Fruit fly (Drosophila melanogaster) whole organism, embryonic: ENCODE results near the gene LPCAT.

Experiments used
- Atf-2 ChIP-seq: fragments of 200-800 bp; sonication (Bioruptor generic); optimal IDR thresholded peaks from 2 replicates; lab custom pipeline; 2016; ENCODE audit warnings: missing biosample characterization, missing genetic modification characterization
- Bteb2 ChIP-seq: fragments of 200-800 bp; sonication (Bioruptor generic); optimal IDR thresholded peaks from 2 replicates; lab custom pipeline; 2016; ENCODE audit warnings: missing biosample characterization, missing genetic modification characterization
- CG10274 ChIP-seq: fragments of 200-800 bp; sonication (Bioruptor generic); optimal IDR thresholded peaks from 3 replicates; lab custom pipeline; 2017; ENCODE audit warnings: missing biosample characterization, mild to moderate bottlenecking, missing genetic modification characterization
- CG10321 ChIP-seq: fragments of 200-800 bp; sonication (Bioruptor generic); IDR thresholded peaks from 2 replicates; pipeline ENCODE4 v1.3.6; 2022; ENCODE audit warnings: missing biosample characterization, missing genetic modification characterization
- CG10565 ChIP-seq: fragments of 200-800 bp; sonication (Bioruptor generic); optimal IDR thresholded peaks from 3 replicates; lab custom pipeline; 2016; ENCODE audit warnings: missing biosample characterization, mild to moderate bottlenecking, missing genetic modification characterization
- CG11093 ChIP-seq: fragments of 200-800 bp; sonication (Bioruptor generic); IDR thresholded peaks from 3 replicates; pipeline ENCODE4 v1.3.6; 2022; ENCODE audit warnings: missing biosample characterization, missing genetic modification characterization
- CG11456 ChIP-seq: fragments of 200-800 bp; sonication (Bioruptor generic); IDR thresholded peaks from 3 replicates; pipeline ENCODE4 v1.3.6; 2022; ENCODE audit warnings: missing biosample characterization, missing genetic modification characterization
- CG11560 ChIP-seq: fragments of 200-800 bp; sonication (Bioruptor generic); IDR thresholded peaks from 3 replicates; pipeline ENCODE4 v1.3.6; 2022; ENCODE audit warnings: missing biosample characterization, missing genetic modification characterization
- CG12391 ChIP-seq: fragments of 200-800 bp; sonication (Bioruptor generic); optimal IDR thresholded peaks from 3 replicates; lab custom pipeline; 2018; ENCODE audit warnings: missing biosample characterization, mild to moderate bottlenecking, missing genetic modification characterization, moderate library complexity
- CG13123 ChIP-seq: fragments of 200-800 bp; sonication (Bioruptor generic); optimal IDR thresholded peaks from 2 replicates; lab custom pipeline; 2016; ENCODE audit warnings: missing biosample characterization, missing genetic modification characterization
- CG13287 ChIP-seq: fragments of 200-800 bp; sonication (Bioruptor generic); IDR thresholded peaks from 2 replicates; pipeline ENCODE4 v1.3.6; 2022; ENCODE audit warnings: missing biosample characterization, missing genetic modification characterization; ENCODE audit not compliant: partially characterized antibody
- CG13296 ChIP-seq: fragments of 200-800 bp; sonication (Bioruptor generic); optimal IDR thresholded peaks from 3 replicates; lab custom pipeline; 2018; ENCODE audit warnings: missing biosample characterization, mild to moderate bottlenecking, missing genetic modification characterization
- CG17612 ChIP-seq: fragments of 200-800 bp; sonication (Bioruptor generic); IDR thresholded peaks from 2 replicates; pipeline ENCODE4 v1.3.6; 2022; ENCODE audit warnings: missing biosample characterization, missing genetic modification characterization
- CG17829 ChIP-seq: fragments of 200-800 bp; optimal IDR thresholded peaks from 2 replicates; lab custom pipeline; 2019; ENCODE audit warnings: missing biosample characterization, mild to moderate bottlenecking, missing genetic modification characterization, moderate library complexity
- CG2202 ChIP-seq: fragments of 200-800 bp; sonication (Bioruptor generic); optimal IDR thresholded peaks from 2 replicates; lab custom pipeline; 2018; ENCODE audit warnings: missing biosample characterization, mild to moderate bottlenecking, missing genetic modification characterization
- CG3065 ChIP-seq: fragments of 200-800 bp; sonication (Bioruptor generic); optimal IDR thresholded peaks from 2 replicates; lab custom pipeline; 2016; ENCODE audit warnings: missing biosample characterization, missing genetic modification characterization
- CG3407 ChIP-seq: fragments of 200-800 bp; sonication (Bioruptor generic); optimal IDR thresholded peaks from 2 replicates; lab custom pipeline; 2018; ENCODE audit warnings: missing biosample characterization, mild to moderate bottlenecking, missing genetic modification characterization
- CG34422 ChIP-seq: fragments of 200-800 bp; sonication (Bioruptor generic); IDR thresholded peaks from 3 replicates; pipeline ENCODE4 v1.3.6; 2022; ENCODE audit warnings: missing biosample characterization, missing genetic modification characterization
- CG6689 ChIP-seq: fragments of 200-800 bp; sonication (Bioruptor generic); IDR thresholded peaks from 2 replicates; pipeline ENCODE4 v1.3.6; 2022; ENCODE audit warnings: missing biosample characterization, missing genetic modification characterization
- CG7928 ChIP-seq: fragments of 200-800 bp; sonication (Bioruptor generic); optimal IDR thresholded peaks from 2 replicates; lab custom pipeline; 2017; ENCODE audit warnings: missing biosample characterization, mild to moderate bottlenecking, missing genetic modification characterization
- CG8388 ChIP-seq: fragments of 200-800 bp; sonication (Bioruptor generic); optimal IDR thresholded peaks from 2 replicates; lab custom pipeline; 2019; ENCODE audit warnings: missing biosample characterization, mild to moderate bottlenecking, missing genetic modification characterization, moderate library complexity
- CG8478 ChIP-seq: fragments of >200 bp; optimal IDR thresholded peaks from 2 replicates; lab custom pipeline; 2018
- CG8765 ChIP-seq: fragments of 200-800 bp; sonication (Bioruptor generic); IDR thresholded peaks from 2 replicates; pipeline ENCODE4 v1.3.6; 2022; ENCODE audit warnings: missing biosample characterization, missing genetic modification characterization
- Dek ChIP-seq: fragments of 200-800 bp; sonication (Bioruptor generic); optimal IDR thresholded peaks from 3 replicates; lab custom pipeline; 2019; ENCODE audit warnings: missing biosample characterization, mild to moderate bottlenecking, missing genetic modification characterization, moderate library complexity
- Fer2 ChIP-seq: fragments of 200-800 bp; sonication (Bioruptor generic); optimal IDR thresholded peaks from 2 replicates; lab custom pipeline; 2018; ENCODE audit warnings: missing biosample characterization, mild to moderate bottlenecking, missing genetic modification characterization, moderate library complexity
- Hey ChIP-seq: fragments of 200-800 bp; sonication (Bioruptor generic); optimal IDR thresholded peaks from 3 replicates; lab custom pipeline; 2018; ENCODE audit warnings: missing biosample characterization, mild to moderate bottlenecking, missing genetic modification characterization
- HmgZ ChIP-seq: fragments of 200-800 bp; sonication (Bioruptor generic); optimal IDR thresholded peaks from 2 replicates; lab custom pipeline; 2018; ENCODE audit warnings: missing biosample characterization, mild to moderate bottlenecking, missing genetic modification characterization
- NFAT ChIP-seq: fragments of 200-800 bp; sonication (Bioruptor generic); IDR thresholded peaks from 2 replicates; pipeline ENCODE4 v1.3.6; 2022; ENCODE audit warnings: missing biosample characterization, missing genetic modification characterization
- Opbp ChIP-seq: fragments of 200-800 bp; sonication (Bioruptor generic); IDR thresholded peaks from 3 replicates; pipeline ENCODE4 v1.3.6; 2022; ENCODE audit warnings: missing biosample characterization, missing genetic modification characterization; ENCODE audit not compliant: partially characterized antibody
- Pdp1 ChIP-seq, 2 experiments: fragments of 200-800 bp; sonication (Bioruptor generic); optimal IDR thresholded peaks; 3 replicates each; lab custom pipeline; 2016; ENCODE audit warnings: missing biosample characterization in 2 of 2, missing genetic modification characterization in 2 of 2, mild to moderate bottlenecking in 1 of 2, moderate library complexity in 1 of 2
- Tbp ChIP-seq: fragments of >200 bp; optimal IDR thresholded peaks from 2 replicates; lab custom pipeline; 2018; ENCODE audit warnings: missing biosample characterization, missing genetic modification characterization
- Xrp1 ChIP-seq: fragments of 200-800 bp; sonication (Bioruptor generic); IDR thresholded peaks from 2 replicates; pipeline ENCODE4 v1.3.6; 2022; ENCODE audit warnings: missing biosample characterization, missing genetic modification characterization
- aop ChIP-seq: fragments of 200-800 bp; sonication (Bioruptor generic); IDR thresholded peaks from 2 replicates; pipeline ENCODE4 v1.3.6; 2022; ENCODE audit warnings: missing biosample characterization, missing genetic modification characterization
- crp ChIP-seq, 2 experiments: fragments of 200-800 bp; sonication (Bioruptor generic); optimal IDR thresholded peaks; 2 replicates in 1 of 2; 3 replicates in 1 of 2; lab custom pipeline; 2017; ENCODE audit warnings: missing biosample characterization in 2 of 2, missing genetic modification characterization in 2 of 2, mild to moderate bottlenecking in 1 of 2, moderate library complexity in 1 of 2
- dati ChIP-seq: fragments of 200-800 bp; sonication (Bioruptor generic); IDR thresholded peaks from 2 replicates; pipeline ENCODE4 v1.3.6; 2022; ENCODE audit warnings: missing biosample characterization, missing genetic modification characterization
- esg ChIP-seq: fragments of 200-800 bp; sonication (Bioruptor generic); conservative IDR thresholded peaks from 2 replicates; pipeline ENCODE4 v1.3.6; 2022; ENCODE audit warnings: missing biosample characterization, missing genetic modification characterization
- exex ChIP-seq: fragments of 200-800 bp; sonication (Bioruptor generic); optimal IDR thresholded peaks from 4 replicates; lab custom pipeline; 2018; ENCODE audit warnings: missing biosample characterization, mild to moderate bottlenecking, missing genetic modification characterization, moderate library complexity
- lilli ChIP-seq: fragments of 200-800 bp; sonication (Bioruptor generic); optimal IDR thresholded peaks from 3 replicates; lab custom pipeline; 2016; ENCODE audit warnings: missing biosample characterization, missing genetic modification characterization
- nerfin-1 ChIP-seq: fragments of 200-800 bp; sonication (Bioruptor generic); optimal IDR thresholded peaks from 3 replicates; lab custom pipeline; 2019; ENCODE audit warnings: missing biosample characterization, mild to moderate bottlenecking, missing genetic modification characterization, moderate library complexity
- oc ChIP-seq: fragments of 200-800 bp; sonication (Bioruptor generic); optimal IDR thresholded peaks from 2 replicates; lab custom pipeline; 2018; ENCODE audit warnings: missing biosample characterization, mild to moderate bottlenecking, missing genetic modification characterization, moderate library complexity
- pfk ChIP-seq: fragments of 200-800 bp; sonication (Bioruptor generic); optimal IDR thresholded peaks from 2 replicates; lab custom pipeline; 2018; ENCODE audit warnings: missing biosample characterization, mild to moderate bottlenecking, missing genetic modification characterization, moderate library complexity
- row ChIP-seq: fragments of 200-800 bp; sonication (Bioruptor generic); IDR thresholded peaks from 3 replicates; pipeline ENCODE4 v1.3.6; 2022; ENCODE audit warnings: missing biosample characterization, missing genetic modification characterization
- run ChIP-seq: fragments of 200-800 bp; sonication (Bioruptor generic); optimal IDR thresholded peaks from 3 replicates; lab custom pipeline; 2018; ENCODE audit warnings: missing biosample characterization, mild to moderate bottlenecking, missing genetic modification characterization
- salm ChIP-seq: fragments of 200-800 bp; sonication (Bioruptor generic); optimal IDR thresholded peaks from 2 replicates; lab custom pipeline; 2018; ENCODE audit warnings: missing biosample characterization, mild to moderate bottlenecking, missing genetic modification characterization
- sens ChIP-seq: fragments of 200-800 bp; sonication (Bioruptor generic); peaks from one replicate; lab custom pipeline; 2016; ENCODE audit warnings: missing biosample characterization, missing genetic modification characterization
- sima ChIP-seq: fragments of 200-800 bp; sonication (Bioruptor generic); optimal IDR thresholded peaks from 2 replicates; lab custom pipeline; 2016; ENCODE audit warnings: missing biosample characterization, missing genetic modification characterization
- slbo ChIP-seq: fragments of 200-800 bp; sonication (Bioruptor generic); IDR thresholded peaks from 2 replicates; pipeline ENCODE4 v1.3.6; 2022; ENCODE audit warnings: missing biosample characterization, missing genetic modification characterization
- tin ChIP-seq: fragments of 200-800 bp; sonication (Bioruptor generic); optimal IDR thresholded peaks from 3 replicates; lab custom pipeline; 2016; ENCODE audit warnings: missing biosample characterization, missing genetic modification characterization
- vnd ChIP-seq: fragments of 200-800 bp; sonication (Bioruptor generic); IDR thresholded peaks from 3 replicates; pipeline ENCODE4 v1.3.6; 2022; ENCODE audit warnings: missing biosample characterization, missing genetic modification characterization; ENCODE audit not compliant: partially characterized antibody
- z ChIP-seq: fragments of 200-800 bp; sonication (Bioruptor generic); IDR thresholded peaks from 3 replicates; pipeline ENCODE4 v1.3.6; 2022; ENCODE audit warnings: missing biosample characterization, missing genetic modification characterization

Gene LPCAT

dm6 chrX:9579918-9580521 lies at the start of gene LPCAT (continued):
- TF ChIP-seq CG34422 (GFP tag; lab: Robert Waterston, UW) (peak; percentile 81), CG10274 (GFP tag; lab: Kevin White, UChicago) (peak; percentile 35), sens (GFP tag; lab: Kevin White, UChicago) (peak; percentile 94), oc (tag; lab: Kevin White, UChicago) (no peak), CG11560 (tag; lab: Robert Waterston, UW) (peak; percentile 79), CG2202 (no peak), CG13296 (GFP tag; lab: Kevin White, UChicago) (peak; percentile 58), CG11093 (GFP tag; lab: Robert Waterston, UW) (peak; percentile 65; the same call in 1 of the 3 replicates), CG17612 (0 out of 2 replicates have a peak, but pooled peaks have one; percentile 49), CG13287 (peak; percentile 90), CG3065 (GFP tag; lab: Kevin White, UChicago) (no peak), CG11456 (GFP tag; lab: Robert Waterston, UW) (peak; percentile 85), CG7928 (peak; percentile 43), CG10565 (no peak), salm (tag; lab: Kevin White, UChicago) (no peak), HmgZ (tag; lab: Kevin White, UChicago) (peak; percentile 69), Opbp (GFP tag; lab: Robert Waterston, UW) (peak; percentile 77), CG8478 (lab: Kevin White, UChicago) (no peak), CG12391 (tag; lab: Kevin White, UChicago) (peak; percentile 75), CG3407 (GFP tag; lab: Kevin White, UChicago) (no peak), Hey (no peak), lilli (peak; percentile 94), Xrp1 (GFP tag; lab: Robert Waterston, UW) (peak; percentile 82), Atf-2 (peak; percentile 34), Pdp1 (GFP tag; optimal IDR thresholded peaks at IDR 0.05; lab: Kevin White, UChicago) (peak; percentile 76 to 89), esg (peak; percentile 71), tin (GFP tag; lab: Kevin White, UChicago) (peak; percentile 83), crp (GFP tag; optimal IDR thresholded peaks at IDR 0.05; lab: Kevin White, UChicago) (no peak), aop (GFP tag; lab: Robert Waterston, UW) (0 out of 2 replicates have a peak, but pooled peaks have one; percentile 2), CG10321 (GFP tag; lab: Robert Waterston, UW) (0 out of 2 replicates have a peak, but pooled peaks have one; percentile 39), nerfin-1 (tag; lab: Kevin White, UChicago) (peak; percentile 46), Tbp (GFP tag; lab: Kevin White, UChicago) (no peak), exex (tag; lab: Kevin White, UChicago) (peak; percentile 23), Fer2 (peak; percentile 55), CG6689 (GFP tag; lab: Robert Waterston, UW) (peak; percentile 77), slbo (peak; percentile 93), CG8765 (GFP tag; lab: Robert Waterston, UW) (peak; percentile 53; the same call in 1 of the 2 replicates), vnd (GFP tag; lab: Robert Waterston, UW) (no peak), z (GFP tag; lab: Robert Waterston, UW) (no peak), Bteb2 (GFP tag; lab: Kevin White, UChicago) (peak; percentile 81), CG13123 (GFP tag; lab: Kevin White, UChicago) (peak; percentile 58), CG8388 (GFP tag; lab: Kevin White, UChicago) (peak; percentile 17), sima (GFP tag; lab: Kevin White, UChicago) (no peak), row (GFP tag; lab: Robert Waterston, UW) (peak; percentile 65), dati (GFP tag; lab: Robert Waterston, UW) (no peak), run (no peak), CG17829 (tag; lab: Kevin White, UChicago) (peak; percentile 47), Dek (tag; lab: Kevin White, UChicago) (no peak), pfk (GFP tag; lab: Kevin White, UChicago) (peak; percentile 8), NFAT (peak; percentile 82)
